Fruit fly (Drosophila melanogaster) whole organism, embryonic: ENCODE results near the gene Actn.

ENCODE experiments used
- Bgb ChIP-seq: fragments of 200-800 bp; sonication (Bioruptor generic); IDR thresholded peaks from 2 replicates; pipeline ENCODE4 v1.3.6; 2022; ENCODE audit warnings: missing biosample characterization, missing genetic modification characterization; ENCODE audit not compliant: partially characterized antibody
- CG10274 ChIP-seq: fragments of 200-800 bp; sonication (Bioruptor generic); optimal IDR thresholded peaks from 3 replicates; lab custom pipeline; 2017; ENCODE audit warnings: missing biosample characterization, mild to moderate bottlenecking, missing genetic modification characterization
- CG13287 ChIP-seq: fragments of 200-800 bp; sonication (Bioruptor generic); IDR thresholded peaks from 2 replicates; pipeline ENCODE4 v1.3.6; 2022; ENCODE audit warnings: missing biosample characterization, missing genetic modification characterization; ENCODE audit not compliant: partially characterized antibody
- CG16813 ChIP-seq: fragments of 200-800 bp; sonication (Bioruptor generic); IDR thresholded peaks from 3 replicates; pipeline ENCODE4 v1.3.6; 2022; ENCODE audit warnings: missing biosample characterization, missing genetic modification characterization; ENCODE audit not compliant: partially characterized antibody
- CG16815 ChIP-seq: fragments of 200-800 bp; sonication (Bioruptor generic); optimal IDR thresholded peaks from 3 replicates; lab custom pipeline; 2017; ENCODE audit warnings: missing biosample characterization, mild to moderate bottlenecking, missing genetic modification characterization
- CG33557 ChIP-seq: fragments of 200-800 bp; sonication (Bioruptor generic); optimal IDR thresholded peaks from 2 replicates; lab custom pipeline; 2019; ENCODE audit warnings: missing biosample characterization, mild to moderate bottlenecking, missing genetic modification characterization, moderate library complexity
- CG34224 ChIP-seq: fragments of 200-800 bp; sonication (Bioruptor generic); IDR thresholded peaks from 3 replicates; pipeline ENCODE4 v1.3.6; 2022; ENCODE audit warnings: missing biosample characterization, missing genetic modification characterization; ENCODE audit not compliant: partially characterized antibody
- CG6791 ChIP-seq: fragments of 200-800 bp; sonication (Bioruptor generic); IDR thresholded peaks from 3 replicates; pipeline ENCODE4 v1.3.6; 2022; ENCODE audit warnings: missing biosample characterization, missing genetic modification characterization; ENCODE audit not compliant: partially characterized antibody
- CG9797 ChIP-seq: fragments of 200-800 bp; sonication (Bioruptor generic); optimal IDR thresholded peaks from 3 replicates; lab custom pipeline; 2018; ENCODE audit warnings: missing biosample characterization, mild to moderate bottlenecking, missing genetic modification characterization
- CG9932 ChIP-seq: fragments of 200-800 bp; sonication (Bioruptor generic); IDR thresholded peaks from 2 replicates; pipeline ENCODE4 v1.3.6; 2022; ENCODE audit warnings: missing biosample characterization, missing genetic modification characterization
- Dip2 ChIP-seq: fragments of 200-800 bp; sonication (Bioruptor generic); IDR thresholded peaks from 2 replicates; pipeline ENCODE4 v1.3.6; 2022; ENCODE audit warnings: missing biosample characterization, missing genetic modification characterization
- Doc3 ChIP-seq: fragments of 200-800 bp; sonication (Bioruptor generic); IDR thresholded peaks from 3 replicates; pipeline ENCODE4 v1.3.6; 2022; ENCODE audit warnings: missing biosample characterization, missing genetic modification characterization; ENCODE audit not compliant: partially characterized antibody
- HLH3B ChIP-seq: fragments of 200-800 bp; sonication (Bioruptor generic); IDR thresholded peaks from 2 replicates; pipeline ENCODE4 v1.3.6; 2022; ENCODE audit warnings: missing biosample characterization, missing genetic modification characterization
- HLH4C ChIP-seq: fragments of 200-800 bp; sonication (Bioruptor generic); IDR thresholded peaks from 3 replicates; pipeline ENCODE4 v1.3.6; 2022; ENCODE audit warnings: missing biosample characterization, missing genetic modification characterization; ENCODE audit not compliant: partially characterized antibody
- Hr51 ChIP-seq, 2 experiments: fragments of 200-800 bp; sonication (Bioruptor generic); optimal IDR thresholded peaks; 2 replicates in 1 of 2; 3 replicates in 1 of 2; lab custom pipeline; 2016 to 2018; ENCODE audit warnings: missing biosample characterization in 2 of 2, missing genetic modification characterization in 2 of 2, mild to moderate bottlenecking in 1 of 2, moderate library complexity in 1 of 2
- MBD-R2 ChIP-seq: fragments of 200-800 bp; sonication (Bioruptor generic); IDR thresholded peaks from 2 replicates; pipeline ENCODE4 v1.3.6; 2022; ENCODE audit warnings: missing biosample characterization, missing genetic modification characterization
- MESR4 ChIP-seq: fragments of 200-800 bp; sonication (Bioruptor generic); optimal IDR thresholded peaks from 2 replicates; lab custom pipeline; 2018; ENCODE audit warnings: missing biosample characterization, mild to moderate bottlenecking, missing genetic modification characterization, moderate library complexity
- Nf-YA ChIP-seq: fragments of 200-800 bp; sonication (Bioruptor generic); IDR thresholded peaks from 2 replicates; pipeline ENCODE4 v1.3.6; 2022; ENCODE audit warnings: missing biosample characterization, missing genetic modification characterization
- Oaz ChIP-seq: fragments of 200-800 bp; sonication (Bioruptor generic); IDR thresholded peaks from 2 replicates; pipeline ENCODE4 v1.3.6; 2022; ENCODE audit warnings: missing biosample characterization, missing genetic modification characterization
- Opbp ChIP-seq: fragments of 200-800 bp; sonication (Bioruptor generic); IDR thresholded peaks from 3 replicates; pipeline ENCODE4 v1.3.6; 2022; ENCODE audit warnings: missing biosample characterization, missing genetic modification characterization; ENCODE audit not compliant: partially characterized antibody
- Optix ChIP-seq: fragments of 200-800 bp; sonication (Bioruptor generic); IDR thresholded peaks from 3 replicates; pipeline ENCODE4 v1.3.6; 2022; ENCODE audit warnings: missing biosample characterization, missing genetic modification characterization
- Scr ChIP-seq: fragments of 200-800 bp; sonication (Bioruptor generic); IDR thresholded peaks from 2 replicates; pipeline ENCODE4 v1.3.6; 2022; ENCODE audit warnings: missing biosample characterization, missing genetic modification characterization; ENCODE audit not compliant: partially characterized antibody
- Trl ChIP-seq, 3 experiments: fragments of >200 bp in 2 of 3; fragments of 200-800 bp in 1 of 3; sonication (Bioruptor generic) in 1 of 3; optimal IDR thresholded peaks; 2 replicates in 1 of 3; 3 replicates in 2 of 3; lab custom pipeline; 2016 to 2017; ENCODE audit warnings: missing biosample characterization in 1 of 3, missing genetic modification characterization in 1 of 3
- amos ChIP-seq: fragments of 200-800 bp; sonication (Bioruptor generic); IDR thresholded peaks from 2 replicates; pipeline ENCODE4 v1.3.6; 2022; ENCODE audit warnings: missing biosample characterization, missing genetic modification characterization; ENCODE audit not compliant: partially characterized antibody
- bbx ChIP-seq: fragments of 200-800 bp; sonication (Bioruptor generic); IDR thresholded peaks from 2 replicates; pipeline ENCODE4 v1.3.6; 2022; ENCODE audit warnings: missing biosample characterization, missing genetic modification characterization; ENCODE audit not compliant: partially characterized antibody
- chinmo ChIP-seq: fragments of 200-800 bp; sonication (Bioruptor generic); IDR thresholded peaks from 4 replicates; pipeline ENCODE4 v1.3.6; 2022; ENCODE audit warnings: missing biosample characterization, missing genetic modification characterization; ENCODE audit not compliant: partially characterized antibody
- chm ChIP-seq: fragments of 200-800 bp; sonication (Bioruptor generic); IDR thresholded peaks from 2 replicates; pipeline ENCODE4 v1.3.6; 2022; ENCODE audit warnings: missing biosample characterization, missing genetic modification characterization
- dm ChIP-seq: fragments of 200-800 bp; sonication (Bioruptor generic); optimal IDR thresholded peaks from 3 replicates; lab custom pipeline; 2016; ENCODE audit warnings: missing biosample characterization, missing genetic modification characterization
- dmrt99B ChIP-seq: fragments of 200-800 bp; sonication (Bioruptor generic); optimal IDR thresholded peaks from 2 replicates; lab custom pipeline; 2018; ENCODE audit warnings: missing biosample characterization, mild to moderate bottlenecking, missing genetic modification characterization, moderate library complexity
- gt ChIP-seq: fragments of 200-800 bp; sonication (Bioruptor generic); IDR thresholded peaks from 2 replicates; pipeline ENCODE4 v1.3.6; 2022; ENCODE audit warnings: missing biosample characterization, missing genetic modification characterization
- hb ChIP-seq: fragments of 200-800 bp; sonication (Bioruptor generic); IDR thresholded peaks from 3 replicates; pipeline ENCODE4 v1.3.6; 2022; ENCODE audit warnings: missing biosample characterization, missing genetic modification characterization; ENCODE audit not compliant: partially characterized antibody
- hbn ChIP-seq: fragments of 200-800 bp; sonication (Bioruptor generic); IDR thresholded peaks from 2 replicates; pipeline ENCODE4 v1.3.6; 2022; ENCODE audit warnings: missing biosample characterization, missing genetic modification characterization; ENCODE audit not compliant: partially characterized antibody
- jigr1 ChIP-seq: fragments of 200-800 bp; sonication (Bioruptor generic); IDR thresholded peaks from 3 replicates; pipeline ENCODE4 v1.3.6; 2022; ENCODE audit warnings: missing biosample characterization, missing genetic modification characterization
- lov ChIP-seq, 2 experiments: fragments of 200-800 bp in 1 of 2; fragments of >200 bp in 1 of 2; sonication (Bioruptor generic) in 1 of 2; IDR thresholded peaks in 1 of 2; optimal IDR thresholded peaks in 1 of 2; 2 replicates in 1 of 2; 3 replicates in 1 of 2; pipeline versions ENCODE4 v1.3.6 to Lab custom; 2017 to 2022; ENCODE audit warnings: missing biosample characterization in 1 of 2, missing genetic modification characterization in 1 of 2
- mld ChIP-seq: fragments of 200-800 bp; sonication (Bioruptor generic); IDR thresholded peaks from 3 replicates; pipeline ENCODE4 v1.3.6; 2022; ENCODE audit warnings: missing biosample characterization, missing genetic modification characterization; ENCODE audit not compliant: partially characterized antibody
- nerfin-2 ChIP-seq: fragments of 200-800 bp; sonication (Bioruptor generic); IDR thresholded peaks from 2 replicates; pipeline ENCODE4 v1.3.6; 2022; ENCODE audit warnings: missing biosample characterization, missing genetic modification characterization; ENCODE audit not compliant: partially characterized antibody
- pita ChIP-seq: fragments of 200-800 bp; sonication (Bioruptor generic); optimal IDR thresholded peaks from 2 replicates; lab custom pipeline; 2017; ENCODE audit warnings: missing biosample characterization, mild to moderate bottlenecking, missing genetic modification characterization
- pzg ChIP-seq: fragments of 200-800 bp; sonication (Bioruptor generic); optimal IDR thresholded peaks from 3 replicates; lab custom pipeline; 2018; ENCODE audit warnings: missing biosample characterization, mild to moderate bottlenecking, missing genetic modification characterization, moderate library complexity
- sna ChIP-seq: fragments of 200-800 bp; sonication (Bioruptor generic); IDR thresholded peaks from 2 replicates; pipeline ENCODE4 v1.3.6; 2022; ENCODE audit warnings: missing biosample characterization, missing genetic modification characterization; ENCODE audit not compliant: partially characterized antibody
- tna ChIP-seq: fragments of 200-800 bp; sonication (Bioruptor generic); IDR thresholded peaks from 2 replicates; pipeline ENCODE4 v1.3.6; 2022; ENCODE audit warnings: missing biosample characterization, missing genetic modification characterization; ENCODE audit not compliant: partially characterized antibody
- unc-4 ChIP-seq: fragments of 200-800 bp; sonication (Bioruptor generic); IDR thresholded peaks from 2 replicates; pipeline ENCODE4 v1.3.6; 2022; ENCODE audit warnings: missing biosample characterization, missing genetic modification characterization; ENCODE audit not compliant: partially characterized antibody
- zen2 ChIP-seq: fragments of 200-800 bp; sonication (Bioruptor generic); IDR thresholded peaks from 3 replicates; pipeline ENCODE4 v1.3.6; 2022; ENCODE audit warnings: missing biosample characterization, missing genetic modification characterization; ENCODE audit not compliant: partially characterized antibody
- zf30C ChIP-seq: fragments of 200-800 bp; sonication (Bioruptor generic); optimal IDR thresholded peaks from 3 replicates; lab custom pipeline; 2018; ENCODE audit warnings: missing biosample characterization, mild to moderate bottlenecking, missing genetic modification characterization

Gene Actn

DNA sequence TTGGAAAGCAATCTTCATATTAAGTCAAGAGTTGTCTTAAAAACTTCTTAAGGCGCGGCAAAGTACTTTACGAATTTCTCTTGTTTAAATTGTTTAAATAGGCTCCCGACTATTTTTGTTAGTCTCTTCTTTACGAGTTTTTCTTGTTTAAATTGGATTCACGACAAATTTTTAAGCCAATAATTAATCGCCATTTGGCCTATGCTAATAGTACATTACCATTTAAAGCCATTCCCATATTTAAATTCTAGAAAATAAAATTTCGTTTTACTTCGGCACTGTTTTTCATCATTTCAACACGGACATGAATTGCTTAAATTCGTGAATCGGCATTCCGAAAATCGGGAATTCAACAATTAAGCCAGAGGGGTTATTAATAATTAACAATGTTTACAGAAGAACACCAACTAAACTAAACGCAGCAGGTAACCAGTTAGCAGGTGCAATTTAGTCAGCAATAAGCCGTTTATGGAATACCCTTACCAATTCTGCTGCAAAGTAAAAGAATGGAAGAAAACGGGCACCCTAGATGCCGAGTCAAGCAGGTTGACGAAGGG is 32.6 kb downstream of the Actn start (continued):
- TF ChIP-seq lov (optimal IDR thresholded peaks at IDR 0.05; lab: Kevin White, UChicago) (no peak), lov (GFP tag; IDR thresholded peaks at IDR 0.05; lab: Robert Waterston, UW) (0 out of 3 replicates have a peak, but pooled peaks have one; percentile 12), Optix (GFP tag; lab: Robert Waterston, UW) (no peak; the same call in 2 of the 3 replicates), pita (GFP tag; lab: Kevin White, UChicago) (no peak), CG9932 (GFP tag; lab: Robert Waterston, UW) (peak; percentile 63), chm (GFP tag; lab: Robert Waterston, UW) (peak; percentile 59; the same call in 1 of the 2 replicates), dmrt99B (peak; percentile 76), HLH3B (peak; percentile 49; the same call in 1 of the 2 replicates), dm (GFP tag; lab: Kevin White, UChicago) (peak; percentile 56)

- TF ChIP-seq MESR4 (GFP tag; lab: Kevin White, UChicago) (peak; percentile 61), MBD-R2 (GFP tag; lab: Robert Waterston, UW) (peak; percentile 62), Doc3 (GFP tag; lab: Robert Waterston, UW) (0 out of 3 replicates have a peak, but pooled peaks have one; percentile 20), Oaz (GFP tag; lab: Robert Waterston, UW) (no peak), jigr1 (no peak), hb (GFP tag; lab: Robert Waterston, UW) (peak; percentile 61; the same call in 1 of the 3 replicates), tna (GFP tag; lab: Robert Waterston, UW) (0 out of 2 replicates have a peak, but pooled peaks have one; percentile 45), Trl (optimal IDR thresholded peaks at IDR 0.05; lab: Kevin White, UChicago) (no peak), Trl (GFP tag; optimal IDR thresholded peaks at IDR 0.05; lab: Kevin White, UChicago) (no peak), mld (GFP tag; lab: Robert Waterston, UW) (peak; percentile 28; the same call in 1 of the 3 replicates), Nf-YA (GFP tag; lab: Robert Waterston, UW) (no peak), HLH4C (peak; percentile 44; the same call in 2 of the 3 replicates), Hr51 (GFP tag; optimal IDR thresholded peaks at IDR 0.05; lab: Kevin White, UChicago) (no peak), gt (no peak), Scr (peak; percentile 64), zf30C (GFP tag; lab: Kevin White, UChicago) (peak; percentile 94), unc-4 (GFP tag; lab: Robert Waterston, UW) (peak; percentile 60), CG9797 (GFP tag; lab: Kevin White, UChicago) (peak; percentile 47), CG16815 (GFP tag; lab: Kevin White, UChicago) (no peak), amos (GFP tag; lab: Robert Waterston, UW) (peak; percentile 61; the same call in 1 of the 2 replicates), CG16813 (GFP tag; lab: Robert Waterston, UW) (peak; percentile 44; the same call in 1 of the 3 replicates), CG13287 (GFP tag; lab: Robert Waterston, UW) (peak; percentile 57), hbn (GFP tag; lab: Robert Waterston, UW) (0 out of 2 replicates have a peak, but pooled peaks have one; percentile 24), CG33557 (GFP tag; lab: Kevin White, UChicago) (no peak), sna (peak; percentile 71), chinmo (GFP tag; lab: Robert Waterston, UW) (0 out of 4 replicates have a peak, but pooled peaks have one; percentile 28), pzg (GFP tag; lab: Kevin White, UChicago) (peak; percentile 38), CG34224 (GFP tag; lab: Robert Waterston, UW) (peak; percentile 66), nerfin-2 (peak; percentile 52; the same call in 1 of the 2 replicates), zen2 (peak; percentile 63), Bgb (GFP tag; lab: Robert Waterston, UW) (peak; percentile 30; the same call in 1 of the 2 replicates), Opbp (GFP tag; lab: Robert Waterston, UW) (peak; percentile 68; the same call in 2 of the 3 replicates), Dip2 (GFP tag; lab: Robert Waterston, UW) (no peak), CG6791 (GFP tag; lab: Robert Waterston, UW) (peak; percentile 66; the same call in 2 of the 3 replicates), CG10274 (no peak), bbx (peak; percentile 55)
These were observed 33.1 kb downstream of the Actn start, which contains the start of gene PIG-K for dm6 chrX:2008953-2009452. TSS of gene PIG-K (minus strand) at chrX:2009364.
